Fruit fly (Drosophila melanogaster) whole organism, embryonic: ENCODE measurements around the gene Sec20.
A peak's percentile ranks its signal among the peaks of the same experiment; 100 is the strongest.

Experiments used
- B-H1 ChIP-seq: fragments of 200-800 bp; sonication (Bioruptor generic); IDR thresholded peaks from 3 replicates; pipeline ENCODE4 v1.3.6; 2022; ENCODE audit warnings: missing biosample characterization, missing genetic modification characterization
- C15 ChIP-seq: fragments of 200-800 bp; sonication (Bioruptor generic); IDR thresholded peaks from 3 replicates; pipeline ENCODE4 v1.3.6; 2022; ENCODE audit warnings: missing biosample characterization, missing genetic modification characterization
- CG11456 ChIP-seq: fragments of 200-800 bp; sonication (Bioruptor generic); IDR thresholded peaks from 3 replicates; pipeline ENCODE4 v1.3.6; 2022; ENCODE audit warnings: missing biosample characterization, missing genetic modification characterization
- CG12744 ChIP-seq: fragments of 200-800 bp; sonication (Bioruptor generic); optimal IDR thresholded peaks from 2 replicates; lab custom pipeline; 2016; ENCODE audit warnings: missing biosample characterization, missing genetic modification characterization
- CG16815 ChIP-seq: fragments of 200-800 bp; sonication (Bioruptor generic); optimal IDR thresholded peaks from 3 replicates; lab custom pipeline; 2017; ENCODE audit warnings: missing biosample characterization, mild to moderate bottlenecking, missing genetic modification characterization
- CG17359 ChIP-seq: fragments of 200-800 bp; sonication (Bioruptor generic); optimal IDR thresholded peaks from 3 replicates; lab custom pipeline; 2018; ENCODE audit warnings: missing biosample characterization, mild to moderate bottlenecking, missing genetic modification characterization, moderate library complexity
- CG17612 ChIP-seq: fragments of 200-800 bp; sonication (Bioruptor generic); IDR thresholded peaks from 2 replicates; pipeline ENCODE4 v1.3.6; 2022; ENCODE audit warnings: missing biosample characterization, missing genetic modification characterization
- CG1792 ChIP-seq: fragments of 200-800 bp; sonication (Bioruptor generic); optimal IDR thresholded peaks from 2 replicates; lab custom pipeline; 2016; ENCODE audit warnings: missing biosample characterization, missing genetic modification characterization
- CG18011 ChIP-seq: fragments of 200-800 bp; sonication (Bioruptor generic); optimal IDR thresholded peaks from 2 replicates; lab custom pipeline; 2017; ENCODE audit warnings: missing biosample characterization, missing genetic modification characterization, mild to moderate bottlenecking, moderate library complexity, missing genotype
- CG1832 ChIP-seq: fragments of 200-800 bp; sonication (Bioruptor generic); optimal IDR thresholded peaks from 2 replicates; lab custom pipeline; 2017; ENCODE audit warnings: missing biosample characterization, mild to moderate bottlenecking, missing genetic modification characterization, inconsistent platforms
- CG3163 ChIP-seq: fragments of 200-800 bp; sonication (Bioruptor generic); optimal IDR thresholded peaks from 3 replicates; lab custom pipeline; 2016; ENCODE audit warnings: missing biosample characterization, missing genetic modification characterization
- CG33557 ChIP-seq: fragments of 200-800 bp; sonication (Bioruptor generic); optimal IDR thresholded peaks from 2 replicates; lab custom pipeline; 2019; ENCODE audit warnings: missing biosample characterization, mild to moderate bottlenecking, missing genetic modification characterization, moderate library complexity
- CG34376 ChIP-seq: fragments of 200-800 bp; sonication (Bioruptor generic); optimal IDR thresholded peaks from 2 replicates; lab custom pipeline; 2018; ENCODE audit warnings: missing biosample characterization, mild to moderate bottlenecking, missing genetic modification characterization
- CG43689 ChIP-seq: fragments of 200-800 bp; sonication (Bioruptor generic); IDR thresholded peaks from 2 replicates; pipeline ENCODE4 v1.3.6; 2022; ENCODE audit warnings: missing biosample characterization, missing genetic modification characterization
- CG4424 ChIP-seq: fragments of 200-800 bp; sonication (Bioruptor generic); optimal IDR thresholded peaks from 3 replicates; lab custom pipeline; 2016; ENCODE audit warnings: missing biosample characterization, missing genetic modification characterization
- CG6175 ChIP-seq: fragments of 200-800 bp; sonication (Bioruptor generic); IDR thresholded peaks from 3 replicates; pipeline ENCODE4 v1.3.6; 2022; ENCODE audit warnings: missing biosample characterization, missing genetic modification characterization
- CG6813 ChIP-seq: fragments of 200-800 bp; sonication (Bioruptor generic); optimal IDR thresholded peaks from 2 replicates; lab custom pipeline; 2017; ENCODE audit warnings: missing biosample characterization, missing genetic modification characterization, mild to moderate bottlenecking, moderate library complexity, missing genetic modification reagents
- CG8765 ChIP-seq: fragments of 200-800 bp; sonication (Bioruptor generic); IDR thresholded peaks from 2 replicates; pipeline ENCODE4 v1.3.6; 2022; ENCODE audit warnings: missing biosample characterization, missing genetic modification characterization
- CG9876 ChIP-seq: fragments of 200-800 bp; sonication (Bioruptor generic); optimal IDR thresholded peaks from 2 replicates; lab custom pipeline; 2016; ENCODE audit warnings: missing biosample characterization, missing genetic modification characterization
- CHES-1-like ChIP-seq: fragments of 200-800 bp; sonication (Bioruptor generic); optimal IDR thresholded peaks from 2 replicates; lab custom pipeline; 2016; ENCODE audit warnings: missing biosample characterization, missing genetic modification characterization
- CTCF ChIP-seq: fragments of 200-800 bp; sonication (Bioruptor generic); optimal IDR thresholded peaks from 2 replicates; lab custom pipeline; 2017; ENCODE audit warnings: missing biosample characterization, mild to moderate bottlenecking, missing genetic modification characterization, moderate library complexity
- Ets65A ChIP-seq: fragments of 200-800 bp; sonication (Bioruptor generic); peaks from one replicate; lab custom pipeline; 2016; ENCODE audit warnings: missing biosample characterization, missing genetic modification characterization
- Fer2 ChIP-seq: fragments of 200-800 bp; sonication (Bioruptor generic); optimal IDR thresholded peaks from 2 replicates; lab custom pipeline; 2018; ENCODE audit warnings: missing biosample characterization, mild to moderate bottlenecking, missing genetic modification characterization, moderate library complexity
- GATAe ChIP-seq: fragments of 200-800 bp; sonication (Bioruptor generic); conservative IDR thresholded peaks from 2 replicates; pipeline ENCODE4 v1.3.6; 2022; ENCODE audit warnings: missing biosample characterization, missing genetic modification characterization
- Hr39 ChIP-seq: fragments of >200 bp; optimal IDR thresholded peaks from 2 replicates; lab custom pipeline; 2017
- Neu2 ChIP-seq: fragments of 200-800 bp; sonication (Bioruptor generic); optimal IDR thresholded peaks from 3 replicates; lab custom pipeline; 2016; ENCODE audit warnings: missing biosample characterization, missing genetic modification characterization, borderline replicate concordance
- Pdp1 ChIP-seq, 2 experiments: fragments of 200-800 bp; sonication (Bioruptor generic); optimal IDR thresholded peaks; 3 replicates each; lab custom pipeline; 2016; ENCODE audit warnings: missing biosample characterization in 2 of 2, missing genetic modification characterization in 2 of 2, mild to moderate bottlenecking in 1 of 2, moderate library complexity in 1 of 2
- Ravus ChIP-seq: fragments of 200-800 bp; sonication (Bioruptor generic); IDR thresholded peaks from 2 replicates; pipeline ENCODE4 v1.3.6; 2022; ENCODE audit warnings: missing biosample characterization, missing genetic modification characterization
- Rx ChIP-seq: fragments of 200-800 bp; sonication (Bioruptor generic); IDR thresholded peaks from 2 replicates; pipeline ENCODE4 v1.3.6; 2022; ENCODE audit warnings: missing biosample characterization, missing genetic modification characterization
- Taf1 ChIP-seq: fragments of 200-800 bp; sonication (Bioruptor generic); IDR thresholded peaks from 2 replicates; pipeline ENCODE4 v1.3.6; 2022; ENCODE audit warnings: missing biosample characterization, missing genetic modification characterization
- Xrp1 ChIP-seq: fragments of 200-800 bp; sonication (Bioruptor generic); IDR thresholded peaks from 2 replicates; pipeline ENCODE4 v1.3.6; 2022; ENCODE audit warnings: missing biosample characterization, missing genetic modification characterization
- caup ChIP-seq: fragments of 200-800 bp; sonication (Bioruptor generic); optimal IDR thresholded peaks from 3 replicates; lab custom pipeline; 2017; ENCODE audit warnings: missing biosample characterization, mild to moderate bottlenecking, missing genetic modification characterization, moderate library complexity; ENCODE audit not compliant: severe bottlenecking
- chinmo ChIP-seq: fragments of 200-800 bp; sonication (Bioruptor generic); IDR thresholded peaks from 4 replicates; pipeline ENCODE4 v1.3.6; 2022; ENCODE audit warnings: missing biosample characterization, missing genetic modification characterization; ENCODE audit not compliant: partially characterized antibody
- chm ChIP-seq: fragments of 200-800 bp; sonication (Bioruptor generic); IDR thresholded peaks from 2 replicates; pipeline ENCODE4 v1.3.6; 2022; ENCODE audit warnings: missing biosample characterization, missing genetic modification characterization
- exex ChIP-seq: fragments of 200-800 bp; sonication (Bioruptor generic); optimal IDR thresholded peaks from 4 replicates; lab custom pipeline; 2018; ENCODE audit warnings: missing biosample characterization, mild to moderate bottlenecking, missing genetic modification characterization, moderate library complexity
- fd64A ChIP-seq: fragments of 200-800 bp; sonication (Bioruptor generic); optimal IDR thresholded peaks from 3 replicates; lab custom pipeline; 2018; ENCODE audit warnings: missing biosample characterization, mild to moderate bottlenecking, missing genetic modification characterization
- fru ChIP-seq: fragments of >200 bp; optimal IDR thresholded peaks from 2 replicates; lab custom pipeline; 2017
- gfzf ChIP-seq: fragments of 200-800 bp; sonication (Bioruptor generic); optimal IDR thresholded peaks from 2 replicates; lab custom pipeline; 2016; ENCODE audit warnings: missing biosample characterization, mild to moderate bottlenecking, missing genetic modification characterization, moderate library complexity
- kah ChIP-seq: fragments of 200-800 bp; sonication (Bioruptor generic); optimal IDR thresholded peaks from 2 replicates; lab custom pipeline; 2018; ENCODE audit warnings: missing biosample characterization, mild to moderate bottlenecking, missing genetic modification characterization
- lmd ChIP-seq: fragments of 200-800 bp; sonication (Bioruptor generic); IDR thresholded peaks from 2 replicates; pipeline ENCODE4 v1.3.6; 2022; ENCODE audit warnings: missing biosample characterization, missing genetic modification characterization
- nom ChIP-seq: fragments of 200-800 bp; sonication (Bioruptor generic); optimal IDR thresholded peaks from 2 replicates; lab custom pipeline; 2017; ENCODE audit warnings: missing biosample characterization, missing genetic modification characterization, mild to moderate bottlenecking, moderate library complexity, missing genetic modification reagents
- odd ChIP-seq: fragments of 200-800 bp; sonication (Bioruptor generic); optimal IDR thresholded peaks from 2 replicates; lab custom pipeline; 2017; ENCODE audit warnings: missing biosample characterization, mild to moderate bottlenecking, missing genetic modification characterization
- onecut ChIP-seq: fragments of 200-800 bp; sonication (Bioruptor generic); IDR thresholded peaks from 2 replicates; pipeline ENCODE4 v1.3.6; 2022; ENCODE audit warnings: missing biosample characterization, missing genetic modification characterization
- otp ChIP-seq: fragments of 200-800 bp; sonication (Bioruptor generic); IDR thresholded peaks from 3 replicates; pipeline ENCODE4, ENCODE4 v1.3.6; 2022; ENCODE audit warnings: missing biosample characterization, missing genetic modification characterization
- pan ChIP-seq, 4 experiments: fragments of >200 bp in 3 of 4; fragments of 200-800 bp in 1 of 4; sonication (Bioruptor generic) in 1 of 4; optimal IDR thresholded peaks in 3 of 4; IDR thresholded peaks in 1 of 4; 2 replicates each; pipeline versions ENCODE4 v1.3.6 to Lab custom; 2017 to 2022; ENCODE audit warnings: missing biosample characterization in 2 of 4, missing genetic modification characterization in 2 of 4, mixed read lengths in 1 of 4
- row ChIP-seq: fragments of 200-800 bp; sonication (Bioruptor generic); IDR thresholded peaks from 3 replicates; pipeline ENCODE4 v1.3.6; 2022; ENCODE audit warnings: missing biosample characterization, missing genetic modification characterization
- sim ChIP-seq: fragments of 200-800 bp; sonication (Bioruptor generic); IDR thresholded peaks from 2 replicates; pipeline ENCODE4 v1.3.6; 2022; ENCODE audit warnings: missing biosample characterization, missing genetic modification characterization
- sug ChIP-seq: fragments of 200-800 bp; optimal IDR thresholded peaks from 2 replicates; lab custom pipeline; 2019; ENCODE audit warnings: missing biosample characterization, mild to moderate bottlenecking, missing genetic modification characterization, moderate library complexity
- tap ChIP-seq: fragments of 200-800 bp; optimal IDR thresholded peaks from 3 replicates; lab custom pipeline; 2019; ENCODE audit warnings: missing biosample characterization, mild to moderate bottlenecking, missing genetic modification characterization, moderate library complexity

Sec20 gene

DNA sequence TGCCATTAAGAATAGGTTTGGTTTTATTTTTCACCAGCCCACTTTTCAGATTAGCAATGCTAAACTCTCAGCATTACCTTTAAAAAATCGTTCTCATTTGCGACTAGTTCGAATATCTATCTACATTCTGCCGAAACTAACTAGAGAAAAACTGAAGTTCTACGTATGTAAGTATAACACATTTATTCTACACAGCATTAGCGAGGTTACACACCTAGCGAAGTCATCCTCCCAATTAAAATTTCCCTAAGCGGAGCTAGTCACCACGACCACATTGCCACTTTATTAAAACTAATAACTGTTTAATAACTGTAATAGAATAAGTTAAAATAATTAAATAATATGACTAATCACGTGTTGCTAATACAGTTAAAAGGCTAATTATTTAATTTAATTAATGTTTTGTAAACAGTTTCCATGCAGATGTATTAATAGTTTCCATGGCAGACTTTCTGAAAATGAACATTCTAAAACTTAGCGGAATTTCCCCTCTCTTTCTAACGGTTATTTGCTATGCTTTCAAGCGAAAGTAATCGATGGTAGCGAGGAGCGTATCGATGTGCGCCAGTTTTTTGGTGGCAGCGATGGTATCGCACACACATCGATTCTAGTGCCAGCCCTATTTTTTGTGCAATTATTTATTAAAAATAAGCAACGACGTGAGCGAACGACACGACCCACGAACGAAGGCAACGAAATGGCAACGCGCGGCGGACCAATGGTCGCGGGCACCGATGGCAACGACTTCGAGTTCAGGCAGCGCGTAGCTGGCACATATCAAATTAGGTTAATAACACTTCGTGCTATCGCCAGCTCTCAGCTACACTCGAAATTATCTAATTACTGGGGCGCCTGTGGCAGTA lies 45.4 kb downstream of the Sec20 start, which contains the start of gene jagn (continued):
- TF ChIP-seq Ets65A (peak; percentile 95), CG33557 (GFP tag; lab: Kevin White, UChicago) (peak; percentile 23), nom (GFP tag; lab: Kevin White, UChicago) (no peak), Hr39 (no peak), CG1832 (GFP tag; lab: Kevin White, UChicago) (peak; percentile 14), sug (tag; lab: Kevin White, UChicago) (peak; percentile 54), tap (tag; lab: Kevin White, UChicago) (peak; percentile 44), CG18011 (peak; percentile 23), Rx (GFP tag; lab: Robert Waterston, UW) (0 out of 2 replicates have a peak, but pooled peaks have one; percentile 18), kah (GFP tag; lab: Kevin White, UChicago) (no peak), B-H1 (GFP tag; lab: Robert Waterston, UW) (no peak), Ravus (GFP tag; lab: Robert Waterston, UW) (no peak), CTCF (peak; percentile 82), fru (lab: Kevin White, UChicago) (no peak), Fer2 (no peak), CG12744 (GFP tag; lab: Kevin White, UChicago) (peak; percentile 36), CG34376 (peak; percentile 59), Pdp1 (GFP tag; optimal IDR thresholded peaks at IDR 0.05; lab: Kevin White, UChicago) (peak; percentile 52 to 76), CG1792 (GFP tag; lab: Kevin White, UChicago) (peak; percentile 35), CG8765 (peak; percentile 57; the same call in 1 of the 2 replicates), CG6813 (no peak), sim (GFP tag; lab: Robert Waterston, UW) (no peak), chm (GFP tag; lab: Robert Waterston, UW) (peak; percentile 71), CG11456 (peak; percentile 88), onecut (GFP tag; lab: Robert Waterston, UW) (peak; percentile 83), pan (optimal IDR thresholded peaks at IDR 0.05; lab: Kevin White, UChicago) (no peak), pan (GFP tag; optimal IDR thresholded peaks at IDR 0.05 in 1 of 2, IDR thresholded peaks at IDR 0.05 in 1 of 2) (peak in 1 of 2 experiments; percentile 63), lmd (GFP tag; lab: Robert Waterston, UW) (peak; percentile 51; the same call in 1 of the 2 replicates), odd (GFP tag; lab: Kevin White, UChicago) (peak; percentile 30), chinmo (GFP tag; lab: Robert Waterston, UW) (peak; percentile 99), CG4424 (peak; percentile 47), exex (tag; lab: Kevin White, UChicago) (peak; percentile 34), CG6175 (GFP tag; lab: Robert Waterston, UW) (0 out of 3 replicates have a peak, but pooled peaks have one; percentile 43), gfzf (GFP tag; lab: Kevin White, UChicago) (peak; percentile 32), fd64A (GFP tag; lab: Kevin White, UChicago) (no peak), CG9876 (peak; percentile 60), Taf1 (no peak), C15 (GFP tag; lab: Robert Waterston, UW) (no peak), GATAe (GFP tag; lab: Robert Waterston, UW) (no peak), CG43689 (GFP tag; lab: Robert Waterston, UW) (no peak), otp (peak; percentile 68; the same call in 2 of the 3 replicates), CG17359 (tag; lab: Kevin White, UChicago) (peak; percentile 31), row (peak; percentile 71), Neu2 (no peak), Xrp1 (GFP tag; lab: Robert Waterston, UW) (peak; percentile 38; the same call in 1 of the 2 replicates), CG3163 (GFP tag; lab: Kevin White, UChicago) (peak; percentile 42), CHES-1-like (peak; percentile 74), caup (GFP tag; lab: Kevin White, UChicago) (peak; percentile 73), CG17612 (GFP tag; lab: Robert Waterston, UW) (no peak), CG16815 (GFP tag; lab: Kevin White, UChicago) (no peak)
